Fruit fly (Drosophila melanogaster) whole organism, wandering third instar larva: ENCODE measurements around the gene CG43245.

Experiments
- Abd-B ChIP-seq: fragments of >200 bp; optimal IDR thresholded peaks from 2 replicates; lab custom pipeline; 2017; ENCODE audit warnings: missing biosample characterization, missing genetic modification characterization
- CG32264 ChIP-seq: fragments of 200-800 bp; sonication (Bioruptor generic); optimal IDR thresholded peaks from 2 replicates; lab custom pipeline; 2016; ENCODE audit warnings: missing biosample characterization, missing genetic modification characterization
- CG9705 ChIP-seq: fragments of 200-800 bp; sonication (Bioruptor generic); optimal IDR thresholded peaks from 2 replicates; lab custom pipeline; 2018; ENCODE audit warnings: missing biosample characterization, mild to moderate bottlenecking, missing genetic modification characterization
- CrebA ChIP-seq: fragments of 200-800 bp; sonication (Bioruptor generic); optimal IDR thresholded peaks from 2 replicates; lab custom pipeline; 2016; ENCODE audit warnings: missing biosample characterization, mild to moderate bottlenecking, missing genetic modification characterization, borderline replicate concordance
- Dfd ChIP-seq: fragments of >200 bp; optimal IDR thresholded peaks from 2 replicates; lab custom pipeline; 2017; ENCODE audit warnings: missing biosample characterization, missing genetic modification characterization
- Dif ChIP-seq: fragments of 200-275, 200-300 bp; sonication (Bioruptor generic); optimal IDR thresholded peaks from 2 replicates; lab custom pipeline; 2018; ENCODE audit warnings: missing biosample characterization, missing genetic modification characterization; ENCODE audit not compliant: partially characterized antibody
- GATAd ChIP-seq: sonication (Bioruptor generic); optimal IDR thresholded peaks from 2 replicates; lab custom pipeline; 2016; ENCODE audit warnings: missing biosample characterization, missing genetic modification characterization
- HLH106 ChIP-seq: fragments of 200-800 bp; optimal IDR thresholded peaks from 3 replicates; lab custom pipeline; 2019; ENCODE audit warnings: missing biosample characterization, mild to moderate bottlenecking, missing genetic modification characterization, moderate library complexity
- Hr78 ChIP-seq: fragments of >200 bp; optimal IDR thresholded peaks from 2 replicates; lab custom pipeline; 2017; ENCODE audit warnings: missing biosample characterization, missing genetic modification characterization
- Hr83 ChIP-seq: fragments of 200-300 bp; sonication (Bioruptor generic); optimal IDR thresholded peaks from 2 replicates; lab custom pipeline; 2016; ENCODE audit warnings: missing biosample characterization, mild to moderate bottlenecking, missing genetic modification characterization, moderate library complexity; ENCODE audit not compliant: poor library complexity, severe bottlenecking
- Jra ChIP-seq: sonication (Bioruptor generic); optimal IDR thresholded peaks from 2 replicates; lab custom pipeline; 2016; ENCODE audit warnings: missing biosample characterization, missing genetic modification characterization
- Mio ChIP-seq: sonication (Bioruptor generic); optimal IDR thresholded peaks from 2 replicates; lab custom pipeline; 2016; ENCODE audit warnings: missing biosample characterization, missing genetic modification characterization
- Myc ChIP-seq: fragments of >200 bp; optimal IDR thresholded peaks from 2 replicates; lab custom pipeline; 2017
- N ChIP-seq: fragments of >200 bp; optimal IDR thresholded peaks from 2 replicates; lab custom pipeline; 2018; ENCODE audit warnings: missing biosample characterization, missing external identifiers, missing genetic modification characterization
- OdsH ChIP-seq: fragments of 200-800 bp; sonication (Bioruptor generic); optimal IDR thresholded peaks from 2 replicates; lab custom pipeline; 2016; ENCODE audit warnings: missing biosample characterization, mild to moderate bottlenecking, missing genetic modification characterization
- Rel ChIP-seq, 2 experiments: fragments of 200-800 bp; sonication (Bioruptor generic) in 1 of 2; optimal IDR thresholded peaks; 2 replicates in 1 of 2; 3 replicates in 1 of 2; lab custom pipeline; 2016 to 2019; ENCODE audit warnings: mild to moderate bottlenecking in 2 of 2, missing biosample characterization in 2 of 2, missing genetic modification characterization in 2 of 2, moderate library complexity in 1 of 2
- Sp1 ChIP-seq: fragments of 200-800 bp; sonication (Bioruptor generic); optimal IDR thresholded peaks from 3 replicates; lab custom pipeline; 2019; ENCODE audit warnings: missing biosample characterization, mild to moderate bottlenecking, missing genetic modification characterization, moderate library complexity
- Vsx2 ChIP-seq: fragments of 200-300, 225-300 bp; sonication (Bioruptor generic); optimal IDR thresholded peaks from 2 replicates; lab custom pipeline; 2018; ENCODE audit warnings: missing biosample characterization, missing genetic modification characterization; ENCODE audit not compliant: partially characterized antibody
- br ChIP-seq: fragments of 200-800 bp; sonication (Bioruptor generic); optimal IDR thresholded peaks from 2 replicates; lab custom pipeline; 2016; ENCODE audit warnings: missing biosample characterization, missing genetic modification characterization
- dl ChIP-seq, 2 experiments: fragments of 175-275, 200-275 bp in 1 of 2; fragments of 200-275 bp in 1 of 2; sonication (Bioruptor generic); optimal IDR thresholded peaks; lab custom pipeline; 2018; ENCODE audit warnings: mild to moderate bottlenecking in 2 of 2, missing biosample characterization in 2 of 2, missing genetic modification characterization in 2 of 2, moderate library complexity in 2 of 2; ENCODE audit not compliant: partially characterized antibody in 2 of 2, insufficient read depth in 1 of 2
- dmrt93B ChIP-seq: fragments of 200-800 bp; sonication (Bioruptor generic); optimal IDR thresholded peaks from 2 replicates; lab custom pipeline; 2018; ENCODE audit warnings: missing biosample characterization, mild to moderate bottlenecking, missing genetic modification characterization
- dsf ChIP-seq: sonication (Bioruptor generic); optimal IDR thresholded peaks from 2 replicates; lab custom pipeline; 2016; ENCODE audit warnings: missing biosample characterization, missing genetic modification characterization, borderline replicate concordance
- ey ChIP-seq: fragments of 200-800 bp; sonication (Bioruptor generic); optimal IDR thresholded peaks from 2 replicates; lab custom pipeline; 2016; ENCODE audit warnings: missing biosample characterization, missing genetic modification characterization
- foxo ChIP-seq, 2 experiments: fragments of 200-800 bp; sonication (Bioruptor generic); optimal IDR thresholded peaks; 2 replicates in 1 of 2; 3 replicates in 1 of 2; lab custom pipeline; 2016 to 2017; ENCODE audit warnings: missing biosample characterization in 2 of 2, missing genetic modification characterization in 2 of 2
- fru ChIP-seq: fragments of 200-800 bp; sonication (Bioruptor generic); optimal IDR thresholded peaks from 3 replicates; lab custom pipeline; 2016; ENCODE audit warnings: missing biosample characterization, mild to moderate bottlenecking, missing genetic modification characterization
- h ChIP-seq: fragments of 200-800 bp; sonication (Bioruptor generic); optimal IDR thresholded peaks from 3 replicates; lab custom pipeline; 2016; ENCODE audit warnings: missing biosample characterization, mild to moderate bottlenecking, missing genetic modification characterization
- jim ChIP-seq: fragments of 175-275, 200-325 bp; sonication (Bioruptor generic); optimal IDR thresholded peaks from 2 replicates; lab custom pipeline; 2016; ENCODE audit warnings: missing biosample characterization, mild to moderate bottlenecking, missing genetic modification characterization
- lola ChIP-seq: fragments of >200 bp; optimal IDR thresholded peaks from 2 replicates; lab custom pipeline; 2017; ENCODE audit warnings: missing biosample characterization, missing genetic modification characterization
- psq ChIP-seq: fragments of 200-800 bp; sonication (Bioruptor generic); optimal IDR thresholded peaks from 3 replicates; lab custom pipeline; 2017; ENCODE audit warnings: missing biosample characterization, mild to moderate bottlenecking, missing genetic modification characterization, moderate library complexity
- rgr ChIP-seq: fragments of 200-800 bp; sonication (Bioruptor generic); optimal IDR thresholded peaks from 3 replicates; lab custom pipeline; 2016; ENCODE audit warnings: missing biosample characterization, mild to moderate bottlenecking, missing genetic modification characterization
- sage ChIP-seq: fragments of 200-800 bp; sonication (Bioruptor generic); optimal IDR thresholded peaks from 2 replicates; lab custom pipeline; 2016; ENCODE audit warnings: missing biosample characterization, mild to moderate bottlenecking, missing genetic modification characterization
- sv ChIP-seq: fragments of 200-800 bp; sonication (Bioruptor generic); optimal IDR thresholded peaks from 3 replicates; lab custom pipeline; 2016; ENCODE audit warnings: missing biosample characterization, missing genetic modification characterization
- tai ChIP-seq: sonication (Bioruptor generic); optimal IDR thresholded peaks from 2 replicates; lab custom pipeline; 2016; ENCODE audit warnings: missing biosample characterization, missing genetic modification characterization
- usp ChIP-seq: fragments of >200 bp; optimal IDR thresholded peaks from 2 replicates; lab custom pipeline; 2017; ENCODE audit warnings: missing biosample characterization, missing genetic modification characterization

CG43245 gene

DNA sequence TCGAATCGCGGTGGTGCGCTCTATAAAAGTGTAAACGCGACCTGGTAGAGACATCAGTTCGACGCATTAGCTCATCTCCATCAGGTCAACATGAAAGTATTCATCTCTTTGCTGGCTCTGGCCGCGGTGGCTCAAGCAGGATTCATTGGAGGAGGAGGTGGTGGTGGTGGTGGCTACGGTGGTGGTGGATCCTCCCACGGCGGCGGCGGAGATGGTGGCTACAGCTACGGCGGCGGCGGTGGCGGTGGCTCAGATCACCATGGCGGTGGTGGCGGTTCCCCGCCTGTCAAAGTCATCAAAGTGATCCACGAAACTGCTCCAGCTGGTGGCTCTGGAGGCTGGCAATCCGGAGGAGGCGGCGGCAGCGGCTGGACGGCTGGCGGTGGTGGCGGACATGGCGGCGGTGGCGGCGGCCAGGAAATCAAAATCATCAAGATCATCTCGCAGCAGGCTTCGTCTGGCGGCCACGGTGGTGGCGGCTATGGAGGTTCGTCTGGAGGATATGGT lies 29.5 kb downstream of the CG43245 start, which contains the start of gene CG12523:
Gene CG12523, plus strand, starts transcription at position 51 of the 507 bp plus-strand sequence.
- TF ChIP-seq jim (GFP tag; lab: Kevin White, UChicago) (no peak), dsf (no peak), ey (GFP tag; lab: Kevin White, UChicago) (no peak), usp (GFP tag; lab: Kevin White, UChicago) (no peak), rgr (GFP tag; lab: Kevin White, UChicago) (no peak), HLH106 (no peak), Dfd (peak; percentile 62)

DNA sequence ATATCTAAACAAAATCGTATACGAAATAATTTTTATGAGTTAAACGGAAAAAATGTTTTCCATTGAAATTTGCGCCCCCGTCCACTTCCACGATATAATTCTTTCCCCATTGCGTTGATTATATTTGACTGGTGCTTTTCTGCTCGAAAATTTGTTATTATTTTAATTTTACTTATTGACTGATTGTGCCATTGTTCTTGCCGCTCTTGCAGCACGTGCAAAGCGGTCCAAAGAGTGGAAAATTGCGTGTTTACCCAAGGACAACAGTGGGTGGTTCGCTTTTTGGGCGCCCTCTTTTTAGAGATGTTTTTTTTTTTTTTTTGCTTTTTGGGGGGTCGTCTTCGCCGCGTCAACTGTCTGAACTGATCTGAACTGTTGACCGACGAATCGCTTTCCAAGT lies 31.4 kb downstream of the CG43245 start:
- no peak for TF ChIP-seq Hr78 (GFP tag; lab: Kevin White, UChicago)
- TF ChIP-seq h (GFP tag; lab: Kevin White, UChicago) = no peak
- no peak for TF ChIP-seq CG9705 (GFP tag; lab: Kevin White, UChicago)
- no peak for TF ChIP-seq jim (GFP tag; lab: Kevin White, UChicago)
- no peak for TF ChIP-seq dmrt93B (GFP tag; lab: Kevin White, UChicago)
- no peak for TF ChIP-seq Abd-B (GFP tag; lab: Kevin White, UChicago)

DNA sequence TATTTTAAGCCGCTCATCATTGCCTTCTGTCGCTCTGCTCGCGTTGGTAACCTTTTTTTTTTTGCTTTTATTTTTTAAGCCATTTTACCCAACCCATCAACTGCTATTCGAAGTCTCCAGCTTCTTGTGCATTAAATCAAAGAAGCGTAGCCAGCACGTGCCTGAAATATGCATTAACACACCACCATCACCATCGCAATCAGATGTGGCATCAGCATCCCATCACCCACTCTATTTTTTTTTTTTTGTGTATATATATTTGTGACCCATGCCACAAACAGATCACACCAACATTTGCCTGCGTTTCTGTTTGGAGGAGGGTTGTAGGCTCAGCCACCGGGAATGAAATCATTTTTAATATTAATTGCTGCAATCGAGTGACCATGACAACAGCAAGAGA lies 37.3 kb downstream of the CG43245 start:
- TF ChIP-seq CrebA (GFP tag; lab: Kevin White, UChicago) (no peak), jim (GFP tag; lab: Kevin White, UChicago) (no peak), lola (no peak), Myc (lab: Kevin White, UChicago) (no peak), Mio (GFP tag; lab: Kevin White, UChicago) (no peak), sv (GFP tag; lab: Kevin White, UChicago) (no peak), dmrt93B (GFP tag; lab: Kevin White, UChicago) (no peak), dl (GFP tag; optimal IDR thresholded peaks at IDR 0.05; lab: Kevin White, UChicago; ENCODE audit: insufficient read depth in 1 of 2, partially characterized antibody in 2 of 2) (no peak), tai (no peak), Vsx2 (GFP tag; lab: Kevin White, UChicago) (no peak), GATAd (GFP tag; lab: Kevin White, UChicago) (no peak), Jra (GFP tag; lab: Kevin White, UChicago) (no peak), Rel (GFP tag; optimal IDR thresholded peaks at IDR 0.05; lab: Kevin White, UChicago) (no peak), Rel (tag; optimal IDR thresholded peaks at IDR 0.05; lab: Kevin White, UChicago) (no peak), Abd-B (GFP tag; lab: Kevin White, UChicago) (no peak), Dfd (no peak), sage (GFP tag; lab: Kevin White, UChicago) (no peak), Hr78 (GFP tag; lab: Kevin White, UChicago) (no peak), br (GFP tag; lab: Kevin White, UChicago) (no peak), CG9705 (GFP tag; lab: Kevin White, UChicago) (no peak)

- no peak for TF ChIP-seq Vsx2 (GFP tag; lab: Kevin White, UChicago)
- TF ChIP-seq CG32264 (GFP tag; lab: Kevin White, UChicago) = no peak
- no peak for TF ChIP-seq Abd-B (GFP tag; lab: Kevin White, UChicago)
- no peak for TF ChIP-seq N
- no peak for TF ChIP-seq Rel (GFP tag; optimal IDR thresholded peaks at IDR 0.05; lab: Kevin White, UChicago)
- no peak for TF ChIP-seq Rel (tag; optimal IDR thresholded peaks at IDR 0.05; lab: Kevin White, UChicago)
- no peak for TF ChIP-seq CrebA (GFP tag; lab: Kevin White, UChicago)
- no peak for TF ChIP-seq Dif
- peak; percentile 51 for TF ChIP-seq fru
- TF ChIP-seq OdsH (GFP tag; lab: Kevin White, UChicago) = peak; percentile 11
- TF ChIP-seq usp (GFP tag; lab: Kevin White, UChicago) = no peak
- TF ChIP-seq ey (GFP tag; lab: Kevin White, UChicago) = peak; percentile 24
- peak; percentile 33 for TF ChIP-seq HLH106
- no peak for TF ChIP-seq lola
- peak; percentile 33 for TF ChIP-seq rgr (GFP tag; lab: Kevin White, UChicago)
- no peak for TF ChIP-seq br (GFP tag; lab: Kevin White, UChicago)
- TF ChIP-seq h (GFP tag; lab: Kevin White, UChicago) = peak; percentile 49
- TF ChIP-seq Sp1 (GFP tag; lab: Kevin White, UChicago) = peak; percentile 36
- TF ChIP-seq foxo (GFP tag; optimal IDR thresholded peaks at IDR 0.05; lab: Kevin White, UChicago) = peak in 1 of 2 experiments; percentile 25
- no peak for TF ChIP-seq dsf
- no peak for TF ChIP-seq Hr83 (GFP tag; lab: Kevin White, UChicago)
- no peak for TF ChIP-seq dmrt93B (GFP tag; lab: Kevin White, UChicago)
- TF ChIP-seq psq (GFP tag; lab: Kevin White, UChicago) = peak; percentile 28
- TF ChIP-seq sv (GFP tag; lab: Kevin White, UChicago) = peak; percentile 26
Measured at dm6 chr3L:10810539-10811443, 39.1 kb downstream of the CG43245 start.
